Worm (Caenorhabditis elegans): ENCODE data around the gene ZC513.2.
A peak's percentile ranks its signal among the peaks of the same experiment; 100 is the strongest.

DNA sequence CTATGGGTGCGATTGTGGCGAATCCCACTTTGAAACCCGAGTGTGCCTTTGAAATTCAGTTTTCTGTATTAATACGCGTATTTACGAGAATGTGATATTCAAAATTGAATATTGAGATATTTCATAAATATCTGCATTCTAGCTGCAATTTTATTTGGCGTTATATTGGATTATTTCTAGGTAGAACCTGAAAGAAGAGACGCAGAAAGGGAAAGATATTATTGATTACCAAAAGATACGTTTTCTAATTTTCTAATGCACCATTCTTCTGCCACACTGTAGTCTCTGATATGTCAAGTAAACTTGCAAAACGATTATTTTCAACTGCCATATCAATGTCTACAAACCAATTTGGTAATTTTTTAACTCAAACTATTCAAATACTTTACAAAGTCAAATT lies 32.2 kb upstream of the ZC513.2 start, which contains the start of gene ech-3:
- TF ChIP-seq pqm-1 (tag; optimal IDR thresholded peaks at IDR 0.05) (peak; percentile 21), lin-15B (tag; optimal IDR thresholded peaks at IDR 0.05) (no peak), ztf-11 (tag; optimal IDR thresholded peaks at IDR 0.05) (no peak), nhr-237 (tag; optimal IDR thresholded peaks at IDR 0.05) (no peak), aly-2 (tag; optimal IDR thresholded peaks at IDR 0.05) (no peak), unc-39 (tag; optimal IDR thresholded peaks at IDR 0.05) (no peak), zag-1 (tag; optimal IDR thresholded peaks at IDR 0.05) (no peak), snpc-4 (tag; optimal IDR thresholded peaks at IDR 0.05) (no peak), eor-1 (tag; optimal IDR thresholded peaks at IDR 0.05) (no peak), nhr-77 (tag; optimal IDR thresholded peaks at IDR 0.05) (no peak), fos-1 (tag; optimal IDR thresholded peaks at IDR 0.05) (no peak), nhr-11 (tag; optimal IDR thresholded peaks at IDR 0.05) (no peak)
